Fruit fly (Drosophila melanogaster): ENCODE data around the gene lsn.
A peak's percentile ranks its signal among the peaks of the same experiment; 100 is the strongest.

lsn gene

dm6 chr3R:21897565-21897964, 32.6 kb downstream of the lsn start:
- TF ChIP-seq slbo (GFP tag; IDR thresholded peaks at IDR 0.05) (peak; percentile 41; the same call in 1 of the 2 replicates), Ada2b (GFP tag; IDR thresholded peaks at IDR 0.05) (0 out of 2 replicates have a peak, but pooled peaks have one; percentile 5), bsh (GFP tag; optimal IDR thresholded peaks at IDR 0.05) (peak in 1 of 2 experiments; percentile 96), ci (GFP tag; IDR thresholded peaks at IDR 0.05) (0 out of 3 replicates have a peak, but pooled peaks have one; percentile 11), lbe (GFP tag; optimal IDR thresholded peaks at IDR 0.05) (peak; percentile 84), NfI (GFP tag; optimal IDR thresholded peaks at IDR 0.05) (no peak), Drgx (GFP tag; IDR thresholded peaks at IDR 0.05) (peak; percentile 96), lmd (GFP tag; IDR thresholded peaks at IDR 0.05) (peak; percentile 24; the same call in 1 of the 2 replicates), H15 (GFP tag; IDR thresholded peaks at IDR 0.05) (0 out of 3 replicates have a peak, but pooled peaks have one; percentile 21), corto (GFP tag; optimal IDR thresholded peaks at IDR 0.05) (peak; percentile 61), CG11456 (GFP tag; IDR thresholded peaks at IDR 0.05) (no peak), ttk (GFP tag; IDR thresholded peaks at IDR 0.05) (peak; percentile 30; the same call in 1 of the 2 replicates), trh (GFP tag; optimal IDR thresholded peaks at IDR 0.05) (no peak), nom (GFP tag; optimal IDR thresholded peaks at IDR 0.05) (peak; percentile 95)

dm6 chr3R:21898758-21899157, 33.8 kb downstream of the lsn start:
- TF ChIP-seq CG4360 (GFP tag; IDR thresholded peaks at IDR 0.05) = peak; percentile 66
- TF ChIP-seq CG15696 (tag; optimal IDR thresholded peaks at IDR 0.05) = no peak
- no peak for TF ChIP-seq ac (GFP tag; optimal IDR thresholded peaks at IDR 0.05)
- no peak for TF ChIP-seq bsh (GFP tag; optimal IDR thresholded peaks at IDR 0.05)
- no peak for TF ChIP-seq al (GFP tag; IDR thresholded peaks at IDR 0.05)
- no peak for TF ChIP-seq CG15011 (GFP tag; optimal IDR thresholded peaks at IDR 0.05)
- no peak for TF ChIP-seq peb (GFP tag; IDR thresholded peaks at IDR 0.05)
- no peak for TF ChIP-seq eve (GFP tag; optimal IDR thresholded peaks at IDR 0.05)
- TF ChIP-seq CG3726 (GFP tag; IDR thresholded peaks at IDR 0.05) = 0 out of 3 replicates have a peak, but pooled peaks have one; percentile 6
- TF ChIP-seq CG7372 (GFP tag; IDR thresholded peaks at IDR 0.05) = no peak

dm6 chr3R:21899170-21899575, 34.2 kb downstream of the lsn start:
- TF ChIP-seq bsh (GFP tag; optimal IDR thresholded peaks at IDR 0.05) = peak in 1 of 2 experiments; percentile 31
- TF ChIP-seq CG11456 (GFP tag; IDR thresholded peaks at IDR 0.05) = 0 out of 3 replicates have a peak, but pooled peaks have one; percentile 15
- no peak for TF ChIP-seq ewg (GFP tag; optimal IDR thresholded peaks at IDR 0.05)
- peak; percentile 47 for TF ChIP-seq nom (GFP tag; optimal IDR thresholded peaks at IDR 0.05)
- TF ChIP-seq Ada2b (GFP tag; IDR thresholded peaks at IDR 0.05) = no peak
- TF ChIP-seq Drgx (GFP tag; IDR thresholded peaks at IDR 0.05) = peak; percentile 63; the same call in 1 of the 2 replicates

dm6 chr3R:21904345-21904744, 39.4 kb downstream of the lsn start:
- TF ChIP-seq fru (optimal IDR thresholded peaks at IDR 0.05) (no peak), CG16813 (GFP tag; IDR thresholded peaks at IDR 0.05; ENCODE audit: partially characterized antibody) (no peak), CG8290 (GFP tag; optimal IDR thresholded peaks at IDR 0.05) (no peak), CG8290 (tag; optimal IDR thresholded peaks at IDR 0.05) (no peak), CG32767 (GFP tag; IDR thresholded peaks at IDR 0.05) (no peak), onecut (GFP tag; IDR thresholded peaks at IDR 0.05) (no peak)

dm6 chr3R:21905615-21906014, 40.6 kb downstream of the lsn start:
- TF ChIP-seq insv (GFP tag; optimal IDR thresholded peaks at IDR 0.05) = no peak
- no peak for TF ChIP-seq CG1024 (GFP tag; IDR thresholded peaks at IDR 0.05)
- peak; percentile 64 for TF ChIP-seq nom (GFP tag; optimal IDR thresholded peaks at IDR 0.05)
- TF ChIP-seq E2f1 (GFP tag; IDR thresholded peaks at IDR 0.05) = no peak
- no peak for TF ChIP-seq Fer3 (tag; optimal IDR thresholded peaks at IDR 0.05)
- TF ChIP-seq luna (GFP tag; optimal IDR thresholded peaks at IDR 0.05) = no peak
- no peak for TF ChIP-seq CG18764 (GFP tag; optimal IDR thresholded peaks at IDR 0.05)
- TF ChIP-seq Ptx1 (GFP tag; IDR thresholded peaks at IDR 0.05) = no peak
- no peak for TF ChIP-seq CrebB (tag; optimal IDR thresholded peaks at IDR 0.05)
- TF ChIP-seq ac (GFP tag; optimal IDR thresholded peaks at IDR 0.05) = no peak
- no peak for TF ChIP-seq trh (GFP tag; optimal IDR thresholded peaks at IDR 0.05)
- no peak for TF ChIP-seq CG10366 (GFP tag; IDR thresholded peaks at IDR 0.05)
- TF ChIP-seq CG12155 (GFP tag; optimal IDR thresholded peaks at IDR 0.05) = no peak
- no peak for TF ChIP-seq sqz (GFP tag; optimal IDR thresholded peaks at IDR 0.05)
- no peak for TF ChIP-seq cwo (GFP tag; optimal IDR thresholded peaks at IDR 0.05)
- TF ChIP-seq Fer2 (tag; optimal IDR thresholded peaks at IDR 0.05) = no peak
- no peak for TF ChIP-seq prd (optimal IDR thresholded peaks at IDR 0.05)
- 0 out of 3 replicates have a peak, but pooled peaks have one; percentile 9 for TF ChIP-seq prd (GFP tag; IDR thresholded peaks at IDR 0.05)
- TF ChIP-seq tin (GFP tag; optimal IDR thresholded peaks at IDR 0.05) = no peak
